Worm (Caenorhabditis elegans): ENCODE measurements around the gene Y54G2A.72.

Gene Y54G2A.72

DNA sequence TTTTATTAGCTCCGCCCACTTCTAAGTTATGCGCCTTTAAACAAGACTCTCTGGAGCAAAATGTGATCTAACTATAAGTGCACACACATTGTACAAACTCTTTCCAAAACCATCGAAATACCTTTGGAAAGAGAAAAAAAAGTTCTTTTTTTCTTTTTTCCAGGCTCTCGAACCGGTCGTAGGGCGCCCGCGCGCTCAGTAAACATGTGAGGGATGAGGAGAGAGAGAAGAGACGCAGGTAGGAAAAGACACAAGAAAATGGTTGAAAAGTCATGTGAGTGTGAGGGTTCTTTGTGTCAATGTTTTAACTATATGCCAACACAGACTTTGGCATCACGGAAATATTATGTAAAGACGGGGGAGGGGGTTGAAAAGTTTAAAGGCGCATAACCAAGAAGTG lies 3.4 kb upstream of the Y54G2A.72 start (continued):
- TF ChIP-seq chd-7 (tag; optimal IDR thresholded peaks at IDR 0.05) (peak; percentile 73), hmg-1.2 (GFP tag; IDR thresholded peaks at IDR 0.05) (peak; percentile 76), let-526 (GFP tag; IDR thresholded peaks at IDR 0.05) (peak; percentile 85; the same call in 1 of the 2 replicates), somi-1 (GFP tag; optimal IDR thresholded peaks at IDR 0.05) (peak; percentile 20), unc-62 (GFP tag; optimal IDR thresholded peaks at IDR 0.05) (no peak), unc-130 (GFP tag; optimal IDR thresholded peaks at IDR 0.05) (no peak), Y56A3A.18 (GFP tag; IDR thresholded peaks at IDR 0.05) (0 out of 2 replicates have a peak, but pooled peaks have one; percentile 38), B0261.1 (tag; optimal IDR thresholded peaks at IDR 0.05) (no peak), egrh-3 (GFP tag; IDR thresholded peaks at IDR 0.05) (0 out of 2 replicates have a peak, but pooled peaks have one; percentile 28), bed-2 (GFP tag; IDR thresholded peaks at IDR 0.05) (no peak), ceh-91 (GFP tag; IDR thresholded peaks at IDR 0.05) (no peak), F52B5.7 (tag; optimal IDR thresholded peaks at IDR 0.05) (no peak), F49E8.2 (tag; optimal IDR thresholded peaks at IDR 0.05; ENCODE audit: insufficient read depth) (no peak), Y95B8A.8 (GFP tag; IDR thresholded peaks at IDR 0.05) (0 out of 2 replicates have a peak, but pooled peaks have one; percentile 25), madf-8 (GFP tag; conservative IDR thresholded peaks at IDR 0.05) (no peak), him-1 (tag; optimal IDR thresholded peaks at IDR 0.05) (no peak), sdz-38 (tag; optimal IDR thresholded peaks at IDR 0.05) (no peak), F57A8.1 (GFP tag; optimal IDR thresholded peaks at IDR 0.05) (no peak), ceh-79 (tag; optimal IDR thresholded peaks at IDR 0.05) (no peak), ets-4 (GFP tag; optimal IDR thresholded peaks at IDR 0.05) (no peak), repo-1 (tag; optimal IDR thresholded peaks at IDR 0.05) (no peak), cebp-1 (GFP tag; IDR thresholded peaks at IDR 0.05) (no peak), cebp-1 (tag; optimal IDR thresholded peaks at IDR 0.05) (peak; percentile 77), cebp-2 (GFP tag; IDR thresholded peaks at IDR 0.05) (no peak), sea-2 (GFP tag; IDR thresholded peaks at IDR 0.05) (no peak), nhr-90 (tag; optimal IDR thresholded peaks at IDR 0.05) (no peak), hmg-20 (GFP tag; IDR thresholded peaks at IDR 0.05) (no peak), nhr-27 (tag; optimal IDR thresholded peaks at IDR 0.05) (no peak), ztf-22 (GFP tag; optimal IDR thresholded peaks at IDR 0.05) (no peak), mes-4 (tag; optimal IDR thresholded peaks at IDR 0.05) (no peak), aptf-2 (GFP tag; conservative IDR thresholded peaks at IDR 0.05) (no peak), gei-17 (GFP tag; optimal IDR thresholded peaks at IDR 0.05) (peak; percentile 6), rcor-1 (GFP tag; IDR thresholded peaks at IDR 0.05) (no peak), F23B12.7 (tag; optimal IDR thresholded peaks at IDR 0.05; ENCODE audit: insufficient read depth) (peak; percentile 42), zfh-2 (GFP tag; conservative IDR thresholded peaks at IDR 0.05) (peak; percentile 60; the same call in 1 of the 2 replicates), F37B4.10 (GFP tag; IDR thresholded peaks at IDR 0.05) (no peak), ztf-26 (tag; optimal IDR thresholded peaks at IDR 0.05) (peak; percentile 41), lin-54 (GFP tag; optimal IDR thresholded peaks at IDR 0.05) (peak; percentile 41), mcd-1 (GFP tag; IDR thresholded peaks at IDR 0.05) (peak; percentile 55; the same call in 1 of the 2 replicates), B0019.2 (GFP tag; conservative IDR thresholded peaks at IDR 0.05) (no peak), nhr-120 (GFP tag; IDR thresholded peaks at IDR 0.05) (no peak), hlh-26 (GFP tag; conservative IDR thresholded peaks at IDR 0.05) (no peak), K11D2.4 (GFP tag; IDR thresholded peaks at IDR 0.05) (peak; percentile 82), efl-1 (GFP tag; optimal IDR thresholded peaks at IDR 0.05) (no peak), attf-6 (GFP tag; IDR thresholded peaks at IDR 0.05) (no peak), ztf-25 (GFP tag; IDR thresholded peaks at IDR 0.05) (no peak), hsf-1 (GFP tag; IDR thresholded peaks at IDR 0.05) (no peak), Y53F4B.3 (GFP tag; IDR thresholded peaks at IDR 0.05) (no peak), snpc-3.4 (tag; optimal IDR thresholded peaks at IDR 0.05) (no peak), D2030.7 (GFP tag; IDR thresholded peaks at IDR 0.05) (no peak)
